Fruit fly (Drosophila melanogaster) whole organism, embryonic: ENCODE measurements around the gene CG7568.

Experiments
- Abd-B ChIP-seq: fragments of 200-800 bp; sonication (Bioruptor generic); optimal IDR thresholded peaks from 2 replicates; lab custom pipeline; 2018; ENCODE audit warnings: missing biosample characterization, mild to moderate bottlenecking, missing genetic modification characterization, moderate library complexity
- Awh ChIP-seq: fragments of 200-800 bp; sonication (Bioruptor generic); IDR thresholded peaks from 2 replicates; pipeline ENCODE4, ENCODE4 v1.3.6; 2022; ENCODE audit warnings: missing biosample characterization, missing genetic modification characterization
- CG10267 ChIP-seq: fragments of 200-800 bp; sonication (Bioruptor generic); optimal IDR thresholded peaks from 2 replicates; lab custom pipeline; 2018; ENCODE audit warnings: missing biosample characterization, mild to moderate bottlenecking, missing genetic modification characterization, moderate library complexity
- CG10366 ChIP-seq: fragments of 200-800 bp; sonication (Bioruptor generic); IDR thresholded peaks from 2 replicates; pipeline ENCODE4 v1.3.6; 2022; ENCODE audit warnings: missing biosample characterization, missing genetic modification characterization
- CG10979 ChIP-seq: fragments of 200-800 bp; sonication (Bioruptor generic); optimal IDR thresholded peaks from 2 replicates; lab custom pipeline; 2018; ENCODE audit warnings: missing biosample characterization, mild to moderate bottlenecking, missing genetic modification characterization, moderate library complexity
- CG12942 ChIP-seq: fragments of 200-800 bp; sonication (Bioruptor generic); optimal IDR thresholded peaks from 3 replicates; lab custom pipeline; 2016; ENCODE audit warnings: missing biosample characterization, missing genetic modification characterization
- CG14441 ChIP-seq: fragments of 200-800 bp; sonication (Bioruptor generic); IDR thresholded peaks from 2 replicates; pipeline ENCODE4 v1.3.6; 2022; ENCODE audit warnings: missing biosample characterization, missing genetic modification characterization
- CG15073 ChIP-seq: fragments of 200-800 bp; sonication (Bioruptor generic); optimal IDR thresholded peaks from 2 replicates; lab custom pipeline; 2016; ENCODE audit warnings: missing biosample characterization, missing genetic modification characterization
- CG17359 ChIP-seq: fragments of 200-800 bp; sonication (Bioruptor generic); optimal IDR thresholded peaks from 3 replicates; lab custom pipeline; 2018; ENCODE audit warnings: missing biosample characterization, mild to moderate bottlenecking, missing genetic modification characterization, moderate library complexity
- CG1792 ChIP-seq: fragments of 200-800 bp; sonication (Bioruptor generic); optimal IDR thresholded peaks from 2 replicates; lab custom pipeline; 2016; ENCODE audit warnings: missing biosample characterization, missing genetic modification characterization
- CG32772 ChIP-seq: fragments of 200-800 bp; sonication (Bioruptor generic); IDR thresholded peaks from 2 replicates; pipeline ENCODE4 v1.3.6; 2022; ENCODE audit warnings: missing biosample characterization, missing genetic modification characterization
- CG3281 ChIP-seq: fragments of 200-800 bp; sonication (Bioruptor generic); optimal IDR thresholded peaks from 3 replicates; lab custom pipeline; 2017; ENCODE audit warnings: missing biosample characterization, mild to moderate bottlenecking, missing genetic modification characterization
- CG3995 ChIP-seq: fragments of 200-800 bp; sonication (Bioruptor generic); optimal IDR thresholded peaks from 3 replicates; lab custom pipeline; 2016; ENCODE audit warnings: missing biosample characterization, missing genetic modification characterization
- CG4328 ChIP-seq: fragments of 200-800 bp; sonication (Bioruptor generic); optimal IDR thresholded peaks from 3 replicates; lab custom pipeline; 2017; ENCODE audit warnings: missing biosample characterization, missing genetic modification reagents, missing genetic modification characterization
- CG5245 ChIP-seq: fragments of 200-800 bp; sonication (Bioruptor generic); optimal IDR thresholded peaks from 3 replicates; lab custom pipeline; 2016; ENCODE audit warnings: missing biosample characterization, missing genetic modification characterization
- CG6765 ChIP-seq: fragments of 200-800 bp; sonication (Bioruptor generic); optimal IDR thresholded peaks from 3 replicates; lab custom pipeline; 2017; ENCODE audit warnings: missing biosample characterization, mild to moderate bottlenecking, missing genetic modification characterization
- CG7928 ChIP-seq: fragments of 200-800 bp; sonication (Bioruptor generic); optimal IDR thresholded peaks from 2 replicates; lab custom pipeline; 2017; ENCODE audit warnings: missing biosample characterization, mild to moderate bottlenecking, missing genetic modification characterization
- CG8281 ChIP-seq: fragments of 200-800 bp; sonication (Bioruptor generic); optimal IDR thresholded peaks from 2 replicates; lab custom pipeline; 2018; ENCODE audit warnings: missing biosample characterization, mild to moderate bottlenecking, missing genetic modification characterization, moderate library complexity
- ERR ChIP-seq: fragments of 200-800 bp; sonication (Bioruptor generic); optimal IDR thresholded peaks from 2 replicates; lab custom pipeline; 2016; ENCODE audit warnings: missing biosample characterization, missing genetic modification characterization
- Fer1 ChIP-seq: fragments of 200-800 bp; sonication (Bioruptor generic); optimal IDR thresholded peaks from 2 replicates; lab custom pipeline; 2017; ENCODE audit warnings: missing biosample characterization, mild to moderate bottlenecking, missing genetic modification characterization
- H15 ChIP-seq: fragments of 200-800 bp; sonication (Bioruptor generic); IDR thresholded peaks from 3 replicates; pipeline ENCODE4 v1.3.6; 2022; ENCODE audit warnings: missing biosample characterization, missing genetic modification characterization
- HLH54F ChIP-seq: fragments of 200-800 bp; sonication (Bioruptor generic); optimal IDR thresholded peaks from 3 replicates; lab custom pipeline; 2016; ENCODE audit warnings: missing biosample characterization, missing genetic modification characterization
- Hmr ChIP-seq: fragments of 200-800 bp; sonication (Bioruptor generic); optimal IDR thresholded peaks from 3 replicates; lab custom pipeline; 2017; ENCODE audit warnings: mild to moderate bottlenecking, missing biosample characterization, missing genetic modification reagents, missing genetic modification characterization
- Med ChIP-seq: fragments of 200-800 bp; sonication (Bioruptor generic); peaks from one replicate; lab custom pipeline; 2016; ENCODE audit warnings: missing biosample characterization, missing genetic modification characterization, mild to moderate bottlenecking, inconsistent platforms, moderate library complexity
- Meics ChIP-seq: fragments of 200-800 bp; sonication (Bioruptor generic); optimal IDR thresholded peaks from 2 replicates; lab custom pipeline; 2017; ENCODE audit warnings: missing biosample characterization, mild to moderate bottlenecking, missing genetic modification characterization
- Sox102F ChIP-seq: fragments of 200-800 bp; sonication (Bioruptor generic); optimal IDR thresholded peaks from 2 replicates; lab custom pipeline; 2018; ENCODE audit warnings: missing biosample characterization, mild to moderate bottlenecking, missing genetic modification characterization, moderate library complexity
- Xrp1 ChIP-seq: fragments of 200-800 bp; sonication (Bioruptor generic); IDR thresholded peaks from 2 replicates; pipeline ENCODE4 v1.3.6; 2022; ENCODE audit warnings: missing biosample characterization, missing genetic modification characterization
- amos ChIP-seq: fragments of 200-800 bp; sonication (Bioruptor generic); IDR thresholded peaks from 2 replicates; pipeline ENCODE4 v1.3.6; 2022; ENCODE audit warnings: missing biosample characterization, missing genetic modification characterization; ENCODE audit not compliant: partially characterized antibody
- bigmax ChIP-seq: fragments of 200-800 bp; sonication (Bioruptor generic); optimal IDR thresholded peaks from 2 replicates; lab custom pipeline; 2018; ENCODE audit warnings: missing biosample characterization, mild to moderate bottlenecking, missing genetic modification characterization
- ci ChIP-seq: fragments of 200-800 bp; sonication (Bioruptor generic); IDR thresholded peaks from 3 replicates; pipeline ENCODE4 v1.3.6; 2022; ENCODE audit warnings: missing biosample characterization, missing genetic modification characterization
- croc ChIP-seq: fragments of 200-800 bp; sonication (Bioruptor generic); conservative IDR thresholded peaks from 3 replicates; pipeline ENCODE4 v1.3.6; 2022; ENCODE audit warnings: missing biosample characterization, missing genetic modification characterization
- dmrt99B ChIP-seq: fragments of 200-800 bp; sonication (Bioruptor generic); optimal IDR thresholded peaks from 2 replicates; lab custom pipeline; 2018; ENCODE audit warnings: missing biosample characterization, mild to moderate bottlenecking, missing genetic modification characterization, moderate library complexity
- dysf ChIP-seq: fragments of 200-800 bp; sonication (Bioruptor generic); IDR thresholded peaks from 3 replicates; pipeline ENCODE4 v1.3.6; 2022; ENCODE audit warnings: missing biosample characterization, missing genetic modification characterization
- hkb ChIP-seq, 2 experiments: fragments of 200-800 bp in 1 of 2; fragments of >200 bp in 1 of 2; sonication (Bioruptor generic) in 1 of 2; IDR thresholded peaks in 1 of 2; optimal IDR thresholded peaks in 1 of 2; 2 replicates each; pipeline versions ENCODE4 v1.3.6 to Lab custom; 2017 to 2022; ENCODE audit warnings: missing biosample characterization in 1 of 2, missing genetic modification characterization in 1 of 2
- ind ChIP-seq: fragments of 200-800 bp; sonication (Bioruptor generic); optimal IDR thresholded peaks from 3 replicates; lab custom pipeline; 2016; ENCODE audit warnings: missing biosample characterization, missing genetic modification characterization
- kni ChIP-seq: fragments of 200-800 bp; sonication (Bioruptor generic); optimal IDR thresholded peaks from 3 replicates; lab custom pipeline; 2017; ENCODE audit warnings: mild to moderate bottlenecking, missing biosample characterization, missing genetic modification reagents, missing genetic modification characterization
- lola ChIP-seq, 3 experiments: fragments of >200 bp in 2 of 3; fragments of 200-800 bp in 1 of 3; sonication (Bioruptor generic) in 1 of 3; optimal IDR thresholded peaks; 2 replicates each; lab custom pipeline; 2017 to 2019; ENCODE audit warnings: missing biosample characterization in 3 of 3, missing genetic modification characterization in 3 of 3, mild to moderate bottlenecking in 1 of 3, moderate library complexity in 1 of 3
- prd ChIP-seq, 3 experiments: fragments of >200 bp in 2 of 3; fragments of 200-800 bp in 1 of 3; sonication (Bioruptor generic) in 1 of 3; optimal IDR thresholded peaks in 2 of 3; IDR thresholded peaks in 1 of 3; 2 replicates in 2 of 3; 3 replicates in 1 of 3; pipeline versions ENCODE4 v1.3.6 to Lab custom; 2017 to 2022; ENCODE audit warnings: missing biosample characterization in 1 of 3, missing genetic modification characterization in 1 of 3
- row ChIP-seq: fragments of 200-800 bp; sonication (Bioruptor generic); IDR thresholded peaks from 3 replicates; pipeline ENCODE4 v1.3.6; 2022; ENCODE audit warnings: missing biosample characterization, missing genetic modification characterization
- sens ChIP-seq: fragments of 200-800 bp; sonication (Bioruptor generic); peaks from one replicate; lab custom pipeline; 2016; ENCODE audit warnings: missing biosample characterization, missing genetic modification characterization
- sim ChIP-seq: fragments of 200-800 bp; sonication (Bioruptor generic); IDR thresholded peaks from 2 replicates; pipeline ENCODE4 v1.3.6; 2022; ENCODE audit warnings: missing biosample characterization, missing genetic modification characterization
- slp2 ChIP-seq: fragments of 200-800 bp; sonication (Bioruptor generic); optimal IDR thresholded peaks from 2 replicates; lab custom pipeline; 2016; ENCODE audit warnings: missing biosample characterization, missing genetic modification characterization
- sug ChIP-seq: fragments of 200-800 bp; optimal IDR thresholded peaks from 2 replicates; lab custom pipeline; 2019; ENCODE audit warnings: missing biosample characterization, mild to moderate bottlenecking, missing genetic modification characterization, moderate library complexity
- tap ChIP-seq: fragments of 200-800 bp; optimal IDR thresholded peaks from 3 replicates; lab custom pipeline; 2019; ENCODE audit warnings: missing biosample characterization, mild to moderate bottlenecking, missing genetic modification characterization, moderate library complexity
- tx ChIP-seq: fragments of 200-800 bp; sonication (Bioruptor generic); optimal IDR thresholded peaks from 2 replicates; lab custom pipeline; 2016; ENCODE audit warnings: missing biosample characterization, missing genetic modification characterization
- unpg ChIP-seq: fragments of 200-800 bp; sonication (Bioruptor generic); optimal IDR thresholded peaks from 3 replicates; lab custom pipeline; 2018; ENCODE audit warnings: missing biosample characterization, mild to moderate bottlenecking, missing genetic modification characterization, moderate library complexity
- zf30C ChIP-seq: fragments of 200-800 bp; sonication (Bioruptor generic); optimal IDR thresholded peaks from 3 replicates; lab custom pipeline; 2018; ENCODE audit warnings: missing biosample characterization, mild to moderate bottlenecking, missing genetic modification characterization

CG7568 gene

dm6 chr3R:29617709-29618212, 17.1 kb upstream of the CG7568 start:
- no peak for TF ChIP-seq bigmax (GFP tag; lab: Kevin White, UChicago)
- peak; percentile 61 for TF ChIP-seq Med (GFP tag; lab: Kevin White, UChicago)

- peak; percentile 12 for TF ChIP-seq Hmr (GFP tag; lab: Kevin White, UChicago)
- no peak for TF ChIP-seq CG10979
- no peak for TF ChIP-seq hkb (optimal IDR thresholded peaks at IDR 0.05; lab: Kevin White, UChicago)
- 0 out of 2 replicates have a peak, but pooled peaks have one; percentile 23 for TF ChIP-seq hkb (GFP tag; IDR thresholded peaks at IDR 0.05; lab: Robert Waterston, UW)
- TF ChIP-seq H15 (GFP tag; lab: Robert Waterston, UW) = no peak
- no peak for TF ChIP-seq ERR
- TF ChIP-seq CG5245 (GFP tag; lab: Kevin White, UChicago) = no peak
- no peak for TF ChIP-seq CG15073 (GFP tag; lab: Kevin White, UChicago)
- no peak for TF ChIP-seq Abd-B (GFP tag; lab: Kevin White, UChicago)
- peak; percentile 36; the same call in 1 of the 3 replicates for TF ChIP-seq row (GFP tag; lab: Robert Waterston, UW)
- TF ChIP-seq CG10366 (GFP tag; lab: Robert Waterston, UW) = no peak
- TF ChIP-seq CG10267 = peak; percentile 2
- TF ChIP-seq prd (optimal IDR thresholded peaks at IDR 0.05; lab: Kevin White, UChicago) = no peak
- peak; percentile 40; the same call in 1 of the 3 replicates for TF ChIP-seq prd (GFP tag; IDR thresholded peaks at IDR 0.05; lab: Robert Waterston, UW)
- no peak for TF ChIP-seq CG12942
- TF ChIP-seq CG8281 (tag; lab: Kevin White, UChicago) = no peak
- no peak for TF ChIP-seq slp2 (GFP tag; lab: Kevin White, UChicago)
- TF ChIP-seq amos = no peak
- no peak for TF ChIP-seq tx (GFP tag; lab: Kevin White, UChicago)
- TF ChIP-seq Xrp1 = peak; percentile 46; the same call in 1 of the 2 replicates
- TF ChIP-seq sens (GFP tag; lab: Kevin White, UChicago) = no peak
- no peak for TF ChIP-seq CG3995 (GFP tag; lab: Kevin White, UChicago)
- peak; percentile 45; the same call in 1 of the 2 replicates for TF ChIP-seq CG32772
- TF ChIP-seq unpg (GFP tag; lab: Kevin White, UChicago) = peak; percentile 4
- TF ChIP-seq CG7928 (GFP tag; lab: Kevin White, UChicago) = no peak
- TF ChIP-seq CG14441 (GFP tag; lab: Robert Waterston, UW) = 0 out of 2 replicates have a peak, but pooled peaks have one; percentile 35
- TF ChIP-seq Sox102F (GFP tag; lab: Kevin White, UChicago) = no peak
- no peak for TF ChIP-seq lola (GFP tag; optimal IDR thresholded peaks at IDR 0.05; lab: Kevin White, UChicago)
- TF ChIP-seq Meics (GFP tag; lab: Kevin White, UChicago) = peak; percentile 28
- no peak for TF ChIP-seq HLH54F (GFP tag; lab: Kevin White, UChicago)
- TF ChIP-seq dmrt99B (tag; lab: Kevin White, UChicago) = peak; percentile 46
- TF ChIP-seq CG17359 = peak; percentile 10
- no peak for TF ChIP-seq CG4328 (GFP tag; lab: Kevin White, UChicago)
- 0 out of 3 replicates have a peak, but pooled peaks have one; percentile 21 for TF ChIP-seq ci (GFP tag; lab: Robert Waterston, UW)
- no peak for TF ChIP-seq sim (GFP tag; lab: Robert Waterston, UW)
- TF ChIP-seq CG6765 (GFP tag; lab: Kevin White, UChicago) = no peak
- peak; percentile 20 for TF ChIP-seq Fer1 (GFP tag; lab: Kevin White, UChicago)
- TF ChIP-seq kni (GFP tag; lab: Kevin White, UChicago) = no peak
- TF ChIP-seq ind = no peak
- TF ChIP-seq sug = no peak
- 0 out of 3 replicates have a peak, but pooled peaks have one; percentile 10 for TF ChIP-seq dysf (GFP tag; lab: Robert Waterston, UW)
- TF ChIP-seq Awh (GFP tag; lab: Robert Waterston, UW) = no peak
- no peak for TF ChIP-seq CG1792 (GFP tag; lab: Kevin White, UChicago)
- no peak for TF ChIP-seq zf30C (GFP tag; lab: Kevin White, UChicago)
- TF ChIP-seq CG3281 (GFP tag; lab: Kevin White, UChicago) = peak; percentile 22
- TF ChIP-seq croc (GFP tag; lab: Robert Waterston, UW) = no peak
- TF ChIP-seq tap (tag; lab: Kevin White, UChicago) = peak; percentile 20
These were observed 16.5 kb upstream of the CG7568 start for dm6 chr3R:29617197-29617596.
